Fruit fly (Drosophila melanogaster) S2 (cell line): ENCODE measurements around the gene Polr2D.

Experiments
- CG8478 ChIP-seq: fragments of >200 bp; optimal IDR thresholded peaks from 2 replicates; lab custom pipeline; 2018
- CTCF ChIP-seq, 2 experiments: fragments of >200 bp; optimal IDR thresholded peaks; 2 replicates each; lab custom pipeline; 2018

DNA sequence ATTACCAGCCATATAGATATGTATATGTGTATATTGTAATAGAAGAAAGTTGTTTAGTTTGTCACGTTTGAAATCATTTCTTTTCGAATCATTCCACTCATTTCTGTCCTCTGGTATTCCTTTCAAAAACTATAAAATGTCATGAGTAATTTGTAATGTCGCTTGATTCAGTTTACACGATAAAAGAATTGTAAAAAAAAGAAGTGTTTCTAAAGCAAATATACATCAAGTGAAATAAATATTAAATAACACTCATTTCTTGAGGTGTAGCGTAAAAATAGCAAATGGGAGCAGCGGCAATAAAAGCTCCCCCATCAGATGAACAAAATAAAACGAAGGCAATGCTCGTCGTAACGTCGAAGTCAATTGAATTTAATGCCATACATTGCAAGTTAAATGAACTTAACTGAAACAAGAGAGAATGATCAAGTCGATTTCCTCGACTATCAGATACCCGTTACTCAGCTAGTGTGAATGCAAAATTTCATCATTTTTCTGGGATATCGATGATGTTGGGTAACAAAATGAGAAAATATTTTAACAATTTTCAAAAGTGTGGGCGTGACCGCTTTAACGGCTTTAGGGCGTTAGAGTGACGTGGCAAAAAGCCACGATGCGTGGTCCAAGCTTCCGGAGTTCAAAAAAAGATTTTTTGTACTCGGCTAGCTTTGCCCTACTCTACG lies 40.1 kb upstream of the Polr2D start:
- no peak for TF ChIP-seq CG8478 (lab: Kevin White, UChicago)
- TF ChIP-seq CTCF (optimal IDR thresholded peaks at IDR 0.05; lab: Kevin White, UChicago), result no peak
